Worm (Caenorhabditis elegans) whole organism, L3 larva: ENCODE results near the gene srbc-26.

Experiments used
- ceh-28 ChIP-seq: fragments of 150-350 bp; optimal IDR thresholded peaks from 2 replicates; lab custom pipeline; 2014; ENCODE audit warnings: missing biosample characterization, missing genetic modification reagents, missing genetic modification characterization
- nhr-237 ChIP-seq: fragments of 150-350 bp; optimal IDR thresholded peaks from 2 replicates; lab custom pipeline; 2014; ENCODE audit warnings: missing biosample characterization, missing genetic modification characterization
- snpc-4 ChIP-seq: fragments of 150-350 bp; optimal IDR thresholded peaks from 2 replicates; lab custom pipeline; 2014; ENCODE audit warnings: missing biosample characterization, missing genetic modification characterization
- unc-39 ChIP-seq: sonication (generic microtip); optimal IDR thresholded peaks from 4 replicates; lab custom pipeline; 2017; ENCODE audit warnings: missing biosample characterization, missing genetic modification characterization

DNA sequence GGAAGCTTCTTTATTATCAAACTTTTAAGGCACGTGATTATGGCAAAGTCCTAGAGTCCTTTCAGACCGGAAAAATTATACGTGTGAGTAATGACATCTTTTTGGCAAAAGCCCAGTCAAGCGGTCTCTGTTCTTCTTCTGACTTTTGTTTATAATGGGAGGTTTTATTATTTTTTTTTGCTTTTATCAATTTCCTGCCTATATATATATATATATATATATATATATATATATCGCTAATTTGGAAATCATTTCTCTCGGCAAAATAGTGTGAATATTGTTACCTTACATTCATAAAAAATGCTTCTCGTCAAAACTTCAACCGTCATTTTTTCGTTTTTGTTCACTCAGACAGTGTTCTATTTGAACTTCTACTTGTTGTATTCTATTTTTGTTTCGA lies 46.0 kb downstream of the srbc-26 start, which contains the start of gene srbc-62:
- TF ChIP-seq unc-39, result no peak
- no peak for TF ChIP-seq snpc-4 (tag; lab: Kevin White, UChicago)
- no peak for TF ChIP-seq ceh-28 (tag; lab: Kevin White, UChicago)
- no peak for TF ChIP-seq nhr-237 (tag; lab: Kevin White, UChicago)
